Fruit fly (Drosophila melanogaster) whole organism, adult: ENCODE results near the gene CG10864.
A peak's percentile ranks its signal among the peaks of the same experiment; 100 is the strongest.

Experiments
- CG7045 ChIP-seq: fragments of 200-800 bp; sonication (Bioruptor generic); optimal IDR thresholded peaks from 2 replicates; lab custom pipeline; 2017; ENCODE audit warnings: missing biosample characterization, mild to moderate bottlenecking, missing genetic modification characterization
- Clk ChIP-seq: fragments of 200-800 bp; sonication (Bioruptor generic); optimal IDR thresholded peaks from 2 replicates; lab custom pipeline; 2017; ENCODE audit warnings: missing biosample characterization, missing genetic modification characterization
- Mnt ChIP-seq: fragments of 200-800 bp; sonication (Bioruptor generic); optimal IDR thresholded peaks from 2 replicates; lab custom pipeline; 2016; ENCODE audit warnings: missing biosample characterization, mild to moderate bottlenecking, missing genetic modification characterization

The CG10864 gene

dm6 chr3R:18360630-18361260 lies 50.7 kb downstream of the CG10864 start, which contains the start of gene CG15803:
Gene CG15803 (minus strand): TSS chr3R:18360728.
- TF ChIP-seq Clk (no peak), CG7045 (GFP tag; lab: Kevin White, UChicago) (peak; percentile 28), Mnt (GFP tag; lab: Kevin White, UChicago) (peak; percentile 2)
